Fruit fly (Drosophila melanogaster) whole organism, wandering third instar larva: ENCODE measurements around the gene comm3.

Experiments used
- Hr78 ChIP-seq: fragments of >200 bp; optimal IDR thresholded peaks from 2 replicates; lab custom pipeline; 2017; ENCODE audit warnings: missing biosample characterization, missing genetic modification characterization
- Vsx2 ChIP-seq: fragments of 200-300, 225-300 bp; sonication (Bioruptor generic); optimal IDR thresholded peaks from 2 replicates; lab custom pipeline; 2018; ENCODE audit warnings: missing biosample characterization, missing genetic modification characterization; ENCODE audit not compliant: partially characterized antibody
- ey ChIP-seq: fragments of 200-800 bp; sonication (Bioruptor generic); optimal IDR thresholded peaks from 2 replicates; lab custom pipeline; 2016; ENCODE audit warnings: missing biosample characterization, missing genetic modification characterization

DNA sequence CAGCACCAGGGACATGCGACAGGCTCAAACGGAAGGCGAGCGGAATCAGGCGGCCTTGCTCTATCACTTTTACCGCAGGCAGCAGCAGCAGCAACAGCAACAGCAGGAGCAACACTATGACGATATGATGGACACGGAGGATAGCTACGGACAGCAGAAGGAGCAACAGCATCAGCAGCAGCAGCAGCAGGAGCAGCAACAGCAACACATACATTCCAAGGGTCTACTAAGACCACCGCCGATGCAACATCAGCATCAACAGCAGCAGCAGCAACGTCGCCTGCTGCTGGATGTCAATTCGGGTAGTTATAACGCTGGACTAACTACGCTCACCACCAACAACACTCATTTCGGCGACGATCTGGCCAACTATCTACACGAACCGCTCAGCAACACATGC lies 42.6 kb downstream of the comm3 start:
- TF ChIP-seq Hr78 (GFP tag; lab: Kevin White, UChicago) (no peak), ey (GFP tag; lab: Kevin White, UChicago) (no peak), Vsx2 (GFP tag; lab: Kevin White, UChicago) (no peak)
